Worm (Caenorhabditis elegans) whole organism, young adult: Measurements from ENCODE around the gene ugt-2.

Source experiments
- C06A6.2 ChIP-seq: fragments of 200-800 bp; sonication (Bioruptor generic); conservative IDR thresholded peaks from 2 replicates; pipeline ENCODE4 v1.3.6; 2022; ENCODE audit warnings: missing genetic modification characterization, missing compliant biosample characterization
- C17E4.6 ChIP-seq: fragments of 200-800 bp; sonication (Bioruptor generic); IDR thresholded peaks from 2 replicates; pipeline ENCODE4 v1.3.6; 2022; ENCODE audit warnings: missing genetic modification reagents, missing genetic modification characterization, missing compliant biosample characterization
- D2030.7 ChIP-seq: fragments of 200-800 bp; sonication (Bioruptor generic); IDR thresholded peaks from 2 replicates; pipeline ENCODE4 v1.3.6; 2022; ENCODE audit warnings: missing genetic modification reagents, missing genetic modification characterization, missing compliant biosample characterization
- F23B12.7 ChIP-seq: sonication (generic microtip); optimal IDR thresholded peaks from 2 replicates; lab custom pipeline; 2017; ENCODE audit warnings: missing genetic modification characterization, mild to moderate bottlenecking, missing compliant biosample characterization, antibody characterized with exemption, moderate library complexity; ENCODE audit not compliant: insufficient read depth
- F37B4.10 ChIP-seq: fragments of 200-800 bp; sonication (Bioruptor generic); IDR thresholded peaks from 2 replicates; pipeline ENCODE4 v1.3.6; 2022; ENCODE audit warnings: missing genetic modification characterization, missing compliant biosample characterization
- T07F8.4 ChIP-seq: sonication (generic microtip); optimal IDR thresholded peaks from 2 replicates; lab custom pipeline; 2016; ENCODE audit warnings: mild to moderate bottlenecking, missing genetic modification characterization, moderate library complexity, missing compliant biosample characterization
- akir-1 ChIP-seq: fragments of 200-800 bp; sonication (Bioruptor generic); optimal IDR thresholded peaks from 2 replicates; lab custom pipeline; 2018; ENCODE audit warnings: mild to moderate bottlenecking, missing genetic modification characterization, moderate library complexity, missing compliant biosample characterization
- ama-1 ChIP-seq, 3 experiments: fragments of 150-350 bp in 1 of 3; sonication (generic microtip) in 2 of 3; optimal IDR thresholded peaks; 2 replicates each; lab custom pipeline; 2014 to 2018; ENCODE audit warnings: missing biosample characterization in 2 of 3, missing genetic modification characterization in 2 of 3, missing genetic modification reagents in 2 of 3
- attf-6 ChIP-seq: fragments of 200-800 bp; sonication (Bioruptor generic); IDR thresholded peaks from 2 replicates; pipeline ENCODE4 v1.3.6; 2022; ENCODE audit warnings: missing genetic modification reagents, missing genetic modification characterization, missing compliant biosample characterization
- cebp-1 ChIP-seq, 2 experiments: fragments of 200-800 bp in 1 of 2; sonication (Bioruptor generic) in 1 of 2; sonication (generic microtip) in 1 of 2; IDR thresholded peaks in 1 of 2; optimal IDR thresholded peaks in 1 of 2; 2 replicates each; pipeline versions ENCODE4 v1.3.6 to Lab custom; 2017 to 2022; ENCODE audit warnings: missing compliant biosample characterization in 2 of 2, missing genetic modification characterization in 2 of 2, mild to moderate bottlenecking in 1 of 2, missing genetic modification reagents in 1 of 2, moderate library complexity in 1 of 2
- cebp-2 ChIP-seq: fragments of 200-800 bp; sonication (Bioruptor generic); IDR thresholded peaks from 2 replicates; pipeline ENCODE4 v1.3.6; 2022; ENCODE audit warnings: missing genetic modification characterization, missing compliant biosample characterization
- ceh-91 ChIP-seq: fragments of 200-800 bp; sonication (Bioruptor generic); IDR thresholded peaks from 2 replicates; pipeline ENCODE4 v1.3.6; 2022; ENCODE audit warnings: missing genetic modification reagents, missing genetic modification characterization, missing compliant biosample characterization
- die-1 ChIP-seq: sonication (generic microtip); optimal IDR thresholded peaks from 2 replicates; lab custom pipeline; 2016; ENCODE audit warnings: missing genotype, mild to moderate bottlenecking, missing genetic modification characterization, missing compliant biosample characterization
- dpl-1 ChIP-seq: fragments of 150-350 bp; optimal IDR thresholded peaks from 2 replicates; lab custom pipeline; 2014; ENCODE audit warnings: missing biosample characterization, missing genetic modification reagents, missing genetic modification characterization
- egl-18 ChIP-seq: fragments of 200-800 bp; sonication (Bioruptor generic); IDR thresholded peaks from 2 replicates; pipeline ENCODE4 v1.3.6; 2022; ENCODE audit warnings: missing genetic modification reagents, missing genetic modification characterization, missing compliant biosample characterization
- hlh-26 ChIP-seq: fragments of 200-800 bp; sonication (Bioruptor generic); conservative IDR thresholded peaks from 2 replicates; pipeline ENCODE4 v1.3.6; 2022; ENCODE audit warnings: missing genetic modification reagents, missing genetic modification characterization, missing compliant biosample characterization
- hmg-1.2 ChIP-seq: fragments of 200-800 bp; sonication (Bioruptor generic); IDR thresholded peaks from 2 replicates; pipeline ENCODE4 v1.3.6; 2022; ENCODE audit warnings: missing genetic modification reagents, missing genetic modification characterization, missing compliant biosample characterization
- hsf-1 ChIP-seq: fragments of 200-800 bp; sonication (Bioruptor generic); IDR thresholded peaks from 2 replicates; pipeline ENCODE4 v1.3.6; 2022; ENCODE audit warnings: missing genetic modification reagents, missing genetic modification characterization, missing compliant biosample characterization
- lin-35 ChIP-seq, 3 experiments: fragments of 150-350 bp in 2 of 3; sonication (generic microtip) in 1 of 3; optimal IDR thresholded peaks; 2 replicates each; lab custom pipeline; 2014 to 2018; ENCODE audit warnings: missing biosample characterization in 3 of 3, missing genetic modification characterization in 3 of 3, missing genetic modification reagents in 3 of 3
- lir-1 ChIP-seq: fragments of 200-800 bp; sonication (Bioruptor generic); conservative IDR thresholded peaks from 2 replicates; pipeline ENCODE4 v1.3.6; 2022; ENCODE audit warnings: missing genetic modification reagents, missing genetic modification characterization, missing compliant biosample characterization
- madf-3 ChIP-seq: fragments of 200-800 bp; sonication (Bioruptor generic); IDR thresholded peaks from 2 replicates; pipeline ENCODE4 v1.3.6; 2022; ENCODE audit warnings: missing genetic modification reagents, missing genetic modification characterization, missing compliant biosample characterization
- mcd-1 ChIP-seq: fragments of 200-800 bp; sonication (Bioruptor generic); IDR thresholded peaks from 2 replicates; pipeline ENCODE4 v1.3.6; 2022; ENCODE audit warnings: missing genetic modification reagents, missing genetic modification characterization, missing compliant biosample characterization
- mes-4 ChIP-seq: sonication (generic microtip); optimal IDR thresholded peaks from 2 replicates; lab custom pipeline; 2016; ENCODE audit warnings: missing genotype, missing genetic modification characterization, missing compliant biosample characterization
- mxl-1 ChIP-seq: sonication (generic microtip); optimal IDR thresholded peaks from 2 replicates; lab custom pipeline; 2016; ENCODE audit warnings: missing genetic modification characterization, missing compliant biosample characterization
- nhr-90 ChIP-seq: sonication (generic microtip); optimal IDR thresholded peaks from 2 replicates; lab custom pipeline; 2016; ENCODE audit warnings: missing genotype, mild to moderate bottlenecking, missing genetic modification characterization, missing compliant biosample characterization
- pha-4 ChIP-seq: fragments of 150-350 bp; sonication (generic microtip); optimal IDR thresholded peaks from 2 replicates; lab custom pipeline; 2014; ENCODE audit warnings: missing biosample characterization, missing genetic modification reagents, missing genetic modification characterization
- rec-8 ChIP-seq, 2 experiments: sonication (generic microtip); optimal IDR thresholded peaks; 2 replicates each; lab custom pipeline; 2016; ENCODE audit warnings: mild to moderate bottlenecking in 2 of 2, missing genetic modification characterization in 2 of 2, missing genetic modification reagents in 2 of 2, missing genotype in 2 of 2, missing biosample characterization in 1 of 2, missing compliant biosample characterization in 1 of 2, moderate library complexity in 1 of 2
- rpc-1 ChIP-seq, 2 experiments: fragments of 150-350 bp in 1 of 2; sonication (generic microtip) in 1 of 2; optimal IDR thresholded peaks; 2 replicates each; lab custom pipeline; 2014 to 2018; ENCODE audit warnings: missing biosample characterization in 1 of 2, missing genetic modification characterization in 1 of 2, missing genetic modification reagents in 1 of 2, missing genotype in 1 of 2
- sdz-38 ChIP-seq: sonication (generic microtip); optimal IDR thresholded peaks from 2 replicates; lab custom pipeline; 2016; ENCODE audit warnings: missing genotype, missing genetic modification characterization, missing compliant biosample characterization
- snpc-1.1 ChIP-seq: sonication (generic microtip); optimal IDR thresholded peaks from 2 replicates; lab custom pipeline; 2017; ENCODE audit warnings: missing genetic modification characterization, mild to moderate bottlenecking, missing compliant biosample characterization, antibody characterized with exemption, moderate library complexity, missing genotype, missing genetic modification reagents; ENCODE audit not compliant: insufficient read depth
- snpc-1.3 ChIP-seq: sonication (generic microtip); optimal IDR thresholded peaks from 2 replicates; lab custom pipeline; 2017; ENCODE audit warnings: missing genetic modification characterization, mild to moderate bottlenecking, missing compliant biosample characterization, antibody characterized with exemption, moderate library complexity, missing genotype, missing genetic modification reagents; ENCODE audit not compliant: insufficient read depth
- snpc-3.4 ChIP-seq: sonication (generic microtip); optimal IDR thresholded peaks from 2 replicates; lab custom pipeline; 2017; ENCODE audit warnings: missing genetic modification characterization, mild to moderate bottlenecking, missing compliant biosample characterization, antibody characterized with exemption, moderate library complexity, missing genotype, missing genetic modification reagents
- tbx-9 ChIP-seq: sonication (generic microtip); optimal IDR thresholded peaks from 2 replicates; lab custom pipeline; 2016; ENCODE audit warnings: borderline replicate concordance, missing genetic modification characterization, inconsistent platforms, missing compliant biosample characterization
- unc-62 ChIP-seq: fragments of 150-350 bp; optimal IDR thresholded peaks from 2 replicates; lab custom pipeline; 2014; ENCODE audit warnings: missing biosample characterization, missing genetic modification reagents, missing genetic modification characterization
- xnd-1 ChIP-seq: sonication (generic microtip); optimal IDR thresholded peaks from 2 replicates; lab custom pipeline; 2016; ENCODE audit warnings: missing genotype, missing genetic modification reagents, missing genetic modification characterization, missing compliant biosample characterization
- zfh-2 ChIP-seq: fragments of 200-800 bp; sonication (Bioruptor generic); conservative IDR thresholded peaks from 2 replicates; pipeline ENCODE4 v1.3.6; 2022; ENCODE audit warnings: missing genetic modification reagents, missing genetic modification characterization, missing compliant biosample characterization
- ztf-3 ChIP-seq: fragments of 200-800 bp; sonication (Bioruptor generic); optimal IDR thresholded peaks from 2 replicates; lab custom pipeline; 2018; ENCODE audit warnings: mild to moderate bottlenecking, missing genetic modification characterization, missing compliant biosample characterization

Gene ugt-2

ce11 chrV:10382142-10382541 lies 16.5 kb upstream of the ugt-2 start, which contains the start of gene pqn-2:
Gene pqn-2 (plus strand): TSS chrV:10382442.
- TF ChIP-seq snpc-3.4 (tag; lab: Kevin White, UChicago), result no peak
- no peak for TF ChIP-seq T07F8.4 (tag; lab: Kevin White, UChicago)
- TF ChIP-seq ama-1 (optimal IDR thresholded peaks at IDR 0.05; lab: Kevin White, UChicago), result no peak
- no peak for TF ChIP-seq ama-1 (GFP tag; optimal IDR thresholded peaks at IDR 0.05; lab: Kevin White, UChicago)
- TF ChIP-seq mxl-1 (tag; lab: Kevin White, UChicago), result no peak
- TF ChIP-seq tbx-9, result no peak
- no peak for TF ChIP-seq mes-4 (tag; lab: Kevin White, UChicago)
- TF ChIP-seq pha-4 (tag; lab: Kevin White, UChicago), result no peak
- TF ChIP-seq snpc-1.1, result no peak
- no peak for TF ChIP-seq zfh-2 (GFP tag; lab: Robert Waterston, UW)
- no peak for TF ChIP-seq C17E4.6 (GFP tag; lab: Robert Waterston, UW)
- no peak for TF ChIP-seq egl-18
- TF ChIP-seq C06A6.2 (GFP tag; lab: Robert Waterston, UW), result no peak
- no peak for TF ChIP-seq akir-1
- no peak for TF ChIP-seq rpc-1 (optimal IDR thresholded peaks at IDR 0.05; lab: Kevin White, UChicago)
- TF ChIP-seq rpc-1 (tag; optimal IDR thresholded peaks at IDR 0.05; lab: Kevin White, UChicago), result no peak
- TF ChIP-seq unc-62 (GFP tag; lab: Kevin White, UChicago), result no peak
- TF ChIP-seq cebp-1 (GFP tag; IDR thresholded peaks at IDR 0.05; lab: Robert Waterston, UW), result no peak
- no peak for TF ChIP-seq cebp-1 (tag; optimal IDR thresholded peaks at IDR 0.05; lab: Kevin White, UChicago)
- no peak for TF ChIP-seq ztf-3

DNA sequence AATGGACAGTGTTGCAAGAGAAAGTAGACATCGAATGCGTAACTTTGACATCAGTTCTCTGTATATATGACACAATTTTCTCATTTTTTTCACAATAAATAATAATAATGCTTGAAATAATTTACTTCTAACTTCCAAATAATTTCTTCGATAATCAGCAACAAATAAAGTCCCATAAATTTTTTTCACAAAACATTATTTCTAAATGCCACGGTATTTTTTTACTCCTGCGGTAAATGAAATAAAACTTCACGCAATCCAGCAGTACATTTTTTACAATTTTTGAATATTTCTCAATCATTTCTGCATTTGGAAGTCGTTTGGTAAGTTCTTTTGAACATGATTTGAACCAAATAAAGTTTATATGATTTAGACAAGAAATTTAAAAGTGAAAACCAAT lies 14.7 kb upstream of the ugt-2 start, which contains the start of gene spe-10:
spe-10 (plus strand) TSS at position 301 of the 400 bp plus-strand sequence.
- no peak for TF ChIP-seq lir-1
- no peak for TF ChIP-seq xnd-1 (tag; lab: Kevin White, UChicago)
- TF ChIP-seq snpc-1.3 (tag; lab: Kevin White, UChicago), result no peak

- TF ChIP-seq lir-1 (no peak), F23B12.7 (tag; lab: Kevin White, UChicago) (no peak), hmg-1.2 (GFP tag; lab: Robert Waterston, UW) (no peak), F37B4.10 (no peak), D2030.7 (no peak), sdz-38 (tag; lab: Kevin White, UChicago) (no peak), C06A6.2 (GFP tag; lab: Robert Waterston, UW) (no peak), nhr-90 (tag; lab: Kevin White, UChicago) (no peak), hsf-1 (GFP tag; lab: Robert Waterston, UW) (no peak), hlh-26 (GFP tag; lab: Robert Waterston, UW) (no peak), lin-35 (GFP tag; optimal IDR thresholded peaks at IDR 0.05; lab: Kevin White, UChicago) (no peak), ceh-91 (GFP tag; lab: Robert Waterston, UW) (no peak), die-1 (tag; lab: Kevin White, UChicago) (no peak), dpl-1 (no peak), madf-3 (no peak), mcd-1 (GFP tag; lab: Robert Waterston, UW) (no peak), rec-8 (tag; optimal IDR thresholded peaks at IDR 0.05; lab: Kevin White, UChicago) (no peak), attf-6 (no peak), tbx-9 (no peak), cebp-2 (no peak)
Measured at ce11 chrV:10387412-10387811, 11.2 kb upstream of the ugt-2 start.
